Fruit fly (Drosophila melanogaster) whole organism, prepupa: ENCODE data around the gene CG4074.
A peak's percentile ranks its signal among the peaks of the same experiment; 100 is the strongest.

Experiments
- Blimp-1 ChIP-seq: fragments of 200-800 bp; sonication (Bioruptor generic); optimal IDR thresholded peaks from 3 replicates; lab custom pipeline; 2017; ENCODE audit warnings: missing biosample characterization, missing genetic modification characterization, mild to moderate bottlenecking, moderate library complexity, missing genetic modification reagents
- CG10669 ChIP-seq: fragments of 200-800 bp; sonication (Bioruptor generic); optimal IDR thresholded peaks from 3 replicates; lab custom pipeline; 2018; ENCODE audit warnings: missing biosample characterization, mild to moderate bottlenecking, missing genetic modification characterization, moderate library complexity
- CG11294 ChIP-seq: fragments of 200-800 bp; sonication (Bioruptor generic); IDR thresholded peaks from 2 replicates; pipeline ENCODE4 v1.3.6; 2022; ENCODE audit warnings: missing biosample characterization, missing genetic modification characterization
- CG11762 ChIP-seq: fragments of 200-800 bp; sonication (Bioruptor generic); optimal IDR thresholded peaks from 3 replicates; lab custom pipeline; 2016; ENCODE audit warnings: missing biosample characterization, missing genetic modification characterization; ENCODE audit not compliant: insufficient read depth
- CG11902 ChIP-seq: fragments of 200-800 bp; sonication (Bioruptor generic); optimal IDR thresholded peaks from 3 replicates; lab custom pipeline; 2016; ENCODE audit warnings: missing biosample characterization, missing genetic modification characterization
- CG15336 ChIP-seq: fragments of 200-800 bp; sonication (Bioruptor generic); IDR thresholded peaks from 2 replicates; pipeline ENCODE4 v1.3.6; 2022; ENCODE audit warnings: missing biosample characterization, missing genetic modification characterization
- CG16779 ChIP-seq: fragments of 200-800 bp; sonication (Bioruptor generic); optimal IDR thresholded peaks from 3 replicates; lab custom pipeline; 2017; ENCODE audit warnings: missing biosample characterization, mild to moderate bottlenecking, missing genetic modification characterization
- CG31627 ChIP-seq: fragments of 200-800 bp; sonication (Bioruptor generic); optimal IDR thresholded peaks from 3 replicates; lab custom pipeline; 2016; ENCODE audit warnings: missing biosample characterization, missing genetic modification characterization
- CG32006 ChIP-seq: fragments of 200-800 bp; sonication (Bioruptor generic); optimal IDR thresholded peaks from 3 replicates; lab custom pipeline; 2017; ENCODE audit warnings: missing biosample characterization, mild to moderate bottlenecking, missing genetic modification characterization
- CG3919 ChIP-seq: fragments of 200-800 bp; sonication (Bioruptor generic); optimal IDR thresholded peaks from 3 replicates; lab custom pipeline; 2016; ENCODE audit warnings: missing biosample characterization, missing genetic modification characterization
- CG4318 ChIP-seq: fragments of 200-800 bp; sonication (Bioruptor generic); optimal IDR thresholded peaks from 3 replicates; lab custom pipeline; 2017; ENCODE audit warnings: missing biosample characterization, mild to moderate bottlenecking, missing genetic modification characterization
- CG6276 ChIP-seq: fragments of 200-800 bp; sonication (Bioruptor generic); optimal IDR thresholded peaks from 2 replicates; lab custom pipeline; 2017; ENCODE audit warnings: missing biosample characterization, mild to moderate bottlenecking, missing genetic modification characterization
- CG6808 ChIP-seq: fragments of 200-800 bp; sonication (Bioruptor generic); optimal IDR thresholded peaks from 3 replicates; lab custom pipeline; 2017; ENCODE audit warnings: missing biosample characterization, missing genetic modification characterization, mild to moderate bottlenecking, moderate library complexity, missing genetic modification reagents
- CG7368 ChIP-seq: fragments of 200-800 bp; sonication (Bioruptor generic); optimal IDR thresholded peaks from 3 replicates; lab custom pipeline; 2016; ENCODE audit warnings: missing biosample characterization, missing genetic modification characterization
- CG8119 ChIP-seq: fragments of 200-800 bp; sonication (Bioruptor generic); IDR thresholded peaks from 3 replicates; pipeline ENCODE4 v1.3.6; 2022; ENCODE audit warnings: missing biosample characterization, missing genetic modification characterization
- CG8632 ChIP-seq: fragments of 200-800 bp; sonication (Bioruptor generic); optimal IDR thresholded peaks from 3 replicates; lab custom pipeline; 2016; ENCODE audit warnings: missing biosample characterization, missing genetic modification characterization
- CG9139 ChIP-seq: fragments of 200-800 bp; sonication (Bioruptor generic); optimal IDR thresholded peaks from 3 replicates; lab custom pipeline; 2017; ENCODE audit warnings: missing biosample characterization, mild to moderate bottlenecking, missing genetic modification characterization
- Eip75B ChIP-seq: fragments of 200-800 bp; sonication (Bioruptor generic); optimal IDR thresholded peaks from 3 replicates; lab custom pipeline; 2016; ENCODE audit warnings: missing biosample characterization, missing genetic modification characterization
- Eip78C ChIP-seq: fragments of 200-800 bp; sonication (Bioruptor generic); peaks from one replicate; lab custom pipeline; 2016; ENCODE audit warnings: missing biosample characterization, missing genetic modification characterization
- Eip93F ChIP-seq: fragments of 200-800 bp; sonication (Bioruptor generic); optimal IDR thresholded peaks from 2 replicates; lab custom pipeline; 2016; ENCODE audit warnings: missing biosample characterization, mild to moderate bottlenecking, missing genetic modification characterization
- Ets21C ChIP-seq: fragments of 200-800 bp; sonication (Bioruptor generic); optimal IDR thresholded peaks from 3 replicates; lab custom pipeline; 2016; ENCODE audit warnings: missing biosample characterization, missing genetic modification characterization
- Gug ChIP-seq: fragments of 200-800 bp; sonication (Bioruptor generic); IDR thresholded peaks from 2 replicates; pipeline ENCODE4 v1.3.6; 2022; ENCODE audit warnings: missing biosample characterization, missing genetic modification characterization
- Lpt ChIP-seq: fragments of 200-800 bp; sonication (Bioruptor generic); optimal IDR thresholded peaks from 3 replicates; lab custom pipeline; 2016; ENCODE audit warnings: missing biosample characterization, missing genetic modification characterization
- OdsH ChIP-seq: fragments of 200-800 bp; sonication (Bioruptor generic); optimal IDR thresholded peaks from 3 replicates; lab custom pipeline; 2016; ENCODE audit warnings: missing biosample characterization, missing genetic modification characterization
- Sox102F ChIP-seq: fragments of 200-800 bp; sonication (Bioruptor generic); optimal IDR thresholded peaks from 2 replicates; lab custom pipeline; 2016; ENCODE audit warnings: missing biosample characterization, mild to moderate bottlenecking, missing genetic modification characterization
- cyc ChIP-seq: fragments of 200-800 bp; sonication (Bioruptor generic); optimal IDR thresholded peaks from 3 replicates; lab custom pipeline; 2016; ENCODE audit warnings: missing biosample characterization, missing genetic modification characterization
- dac ChIP-seq: fragments of 200-800 bp; sonication (Bioruptor generic); optimal IDR thresholded peaks from 2 replicates; lab custom pipeline; 2017; ENCODE audit warnings: missing biosample characterization, mild to moderate bottlenecking, missing genetic modification characterization
- dsx ChIP-seq: fragments of 200-800 bp; optimal IDR thresholded peaks from 3 replicates; lab custom pipeline; 2019; ENCODE audit warnings: missing biosample characterization, mild to moderate bottlenecking, missing genetic modification characterization, moderate library complexity; ENCODE audit not compliant: poor library complexity, severe bottlenecking
- eg ChIP-seq: fragments of 200-800 bp; sonication (Bioruptor generic); IDR thresholded peaks from 3 replicates; pipeline ENCODE4 v1.3.6; 2022; ENCODE audit warnings: missing biosample characterization, missing genetic modification characterization
- fd59A ChIP-seq: fragments of 200-800 bp; sonication (Bioruptor generic); optimal IDR thresholded peaks from 2 replicates; lab custom pipeline; 2017; ENCODE audit warnings: missing biosample characterization, mild to moderate bottlenecking, missing genetic modification characterization, missing genetic modification reagents
- lz ChIP-seq: fragments of 200-800 bp; sonication (Bioruptor generic); optimal IDR thresholded peaks from 3 replicates; lab custom pipeline; 2016; ENCODE audit warnings: missing biosample characterization, missing genetic modification characterization
- pdm3 ChIP-seq: fragments of 200-800 bp; sonication (Bioruptor generic); optimal IDR thresholded peaks from 3 replicates; lab custom pipeline; 2016; ENCODE audit warnings: missing biosample characterization, missing genetic modification characterization
- salr ChIP-seq, 2 experiments: fragments of 200-800 bp; sonication (Bioruptor generic); optimal IDR thresholded peaks; 3 replicates each; lab custom pipeline; 2016 to 2018; ENCODE audit warnings: missing biosample characterization in 2 of 2, missing genetic modification characterization in 2 of 2, mild to moderate bottlenecking in 1 of 2
- spab ChIP-seq: fragments of 200-800 bp; sonication (Bioruptor generic); optimal IDR thresholded peaks from 2 replicates; lab custom pipeline; 2017; ENCODE audit warnings: missing biosample characterization, mild to moderate bottlenecking, missing genetic modification characterization, missing genetic modification reagents
- topi ChIP-seq: fragments of 200-800 bp; sonication (Bioruptor generic); optimal IDR thresholded peaks from 3 replicates; lab custom pipeline; 2016; ENCODE audit warnings: missing biosample characterization, missing genetic modification characterization
- vri ChIP-seq: fragments of 200-800 bp; sonication (Bioruptor generic); optimal IDR thresholded peaks from 3 replicates; lab custom pipeline; 2016; ENCODE audit warnings: missing biosample characterization, mild to moderate bottlenecking, missing genetic modification characterization

The CG4074 gene

DNA sequence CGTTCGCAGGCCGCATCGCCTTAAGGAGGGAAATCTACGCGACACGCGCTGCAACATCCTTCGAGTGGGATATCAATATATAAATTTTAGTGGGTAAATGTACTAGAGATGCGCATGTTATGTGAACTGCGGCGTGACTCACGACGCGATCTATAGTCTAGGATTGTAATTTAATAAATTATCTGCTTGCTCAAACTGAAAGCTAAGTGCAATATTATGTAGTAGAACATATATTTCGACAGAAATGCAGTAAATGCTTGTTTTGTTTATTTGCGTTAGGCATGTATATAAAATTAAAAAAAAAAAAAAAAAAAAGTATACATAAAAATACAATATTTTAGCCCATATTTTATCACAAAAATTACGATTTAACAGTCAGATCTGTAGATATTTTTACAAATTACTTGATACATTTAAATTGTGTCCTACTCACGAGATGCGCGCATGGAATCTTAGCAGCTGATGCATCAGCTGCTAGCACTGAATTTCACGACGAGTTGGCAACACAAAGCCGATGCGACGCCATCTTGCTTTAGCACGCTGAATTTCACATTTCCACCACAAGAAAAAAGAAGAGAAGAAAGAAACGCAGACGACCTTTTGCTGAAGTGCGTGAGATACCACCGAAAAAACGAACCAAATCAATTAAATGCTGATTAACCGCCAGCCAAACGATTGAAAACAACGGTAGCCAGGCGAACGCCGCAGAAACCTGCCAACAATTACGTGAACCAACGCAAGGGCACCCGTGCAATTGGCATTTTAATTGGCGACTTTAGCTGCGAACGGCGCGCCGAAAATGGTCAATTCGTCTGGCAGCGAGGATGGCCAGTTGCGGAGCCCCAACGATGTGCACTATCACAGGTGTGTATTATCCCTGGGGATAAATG is 1.9 kb upstream of the CG4074 start, which contains the start of the genes CG4042 and Pitslre (continued):
- TF ChIP-seq CG11762 (GFP tag; lab: Kevin White, UChicago) (peak; percentile 49), eg (peak; percentile 36; the same call in 1 of the 3 replicates), Blimp-1 (GFP tag; lab: Kevin White, UChicago) (no peak), CG10669 (GFP tag; lab: Kevin White, UChicago) (no peak), CG6808 (no peak), Eip75B (GFP tag; lab: Kevin White, UChicago) (peak; percentile 48), topi (GFP tag; lab: Kevin White, UChicago) (no peak), fd59A (no peak), lz (peak; percentile 30), Lpt (GFP tag; lab: Kevin White, UChicago) (peak; percentile 1), CG6276 (GFP tag; lab: Kevin White, UChicago) (no peak), CG11294 (no peak), Eip93F (GFP tag; lab: Kevin White, UChicago) (no peak), OdsH (peak; percentile 60), Ets21C (GFP tag; lab: Kevin White, UChicago) (peak; percentile 12), cyc (peak; percentile 29), CG31627 (peak; percentile 18)

DNA sequence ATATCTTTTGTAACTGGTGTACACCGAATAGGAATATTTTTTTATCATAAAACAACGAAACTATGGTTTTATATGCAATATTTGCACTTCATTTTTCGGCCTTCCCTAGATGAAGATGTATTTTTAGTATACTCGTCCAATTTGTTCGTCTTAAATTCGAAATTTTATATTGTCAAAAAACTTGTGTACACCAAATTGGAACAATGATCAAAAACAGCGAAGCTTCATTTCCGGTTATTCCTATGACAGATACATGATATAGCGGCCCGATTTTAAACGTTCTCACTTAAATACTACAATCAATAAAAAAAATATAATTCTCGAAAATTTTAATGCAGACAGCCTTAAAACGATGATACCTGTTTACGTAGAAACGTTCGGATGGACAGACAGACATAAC is 2.1 kb downstream of the CG4074 start:
- TF ChIP-seq lz = no peak
- TF ChIP-seq CG8119 (GFP tag; lab: Robert Waterston, UW) = no peak
- TF ChIP-seq CG9139 = no peak
- TF ChIP-seq CG15336 (GFP tag; lab: Robert Waterston, UW) = no peak
- no peak for TF ChIP-seq Lpt (GFP tag; lab: Kevin White, UChicago)
- no peak for TF ChIP-seq eg
- TF ChIP-seq, all 60 proteins: peak for 0

DNA sequence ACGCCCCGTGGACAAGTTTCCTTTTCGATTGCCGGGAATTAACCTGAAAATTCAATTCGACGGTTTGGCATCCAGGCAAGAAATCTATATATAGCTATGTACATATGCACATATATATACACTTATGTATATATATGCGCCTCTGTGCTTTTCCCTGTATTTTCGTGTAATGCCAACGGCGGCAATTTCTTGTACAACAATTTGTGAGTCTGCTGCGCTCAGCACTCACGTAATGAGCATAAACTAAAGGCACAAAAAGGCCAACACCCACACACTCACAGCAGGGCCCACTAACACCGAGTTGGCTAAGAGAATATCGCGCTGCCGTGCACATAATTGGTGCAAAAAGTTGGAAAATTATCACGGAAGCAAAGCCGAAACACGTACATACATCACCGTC is 7.8 kb downstream of the CG4074 start:
- TF ChIP-seq Gug = no peak
- no peak for TF ChIP-seq CG8632 (GFP tag; lab: Kevin White, UChicago)
- no peak for TF ChIP-seq CG6808
- TF ChIP-seq topi (GFP tag; lab: Kevin White, UChicago) = no peak
- TF ChIP-seq CG8119 (GFP tag; lab: Robert Waterston, UW) = no peak
- no peak for TF ChIP-seq CG16779 (tag; lab: Kevin White, UChicago)
- no peak for TF ChIP-seq CG11294
- TF ChIP-seq CG3919 (GFP tag; lab: Kevin White, UChicago) = no peak
- no peak for TF ChIP-seq CG9139

DNA sequence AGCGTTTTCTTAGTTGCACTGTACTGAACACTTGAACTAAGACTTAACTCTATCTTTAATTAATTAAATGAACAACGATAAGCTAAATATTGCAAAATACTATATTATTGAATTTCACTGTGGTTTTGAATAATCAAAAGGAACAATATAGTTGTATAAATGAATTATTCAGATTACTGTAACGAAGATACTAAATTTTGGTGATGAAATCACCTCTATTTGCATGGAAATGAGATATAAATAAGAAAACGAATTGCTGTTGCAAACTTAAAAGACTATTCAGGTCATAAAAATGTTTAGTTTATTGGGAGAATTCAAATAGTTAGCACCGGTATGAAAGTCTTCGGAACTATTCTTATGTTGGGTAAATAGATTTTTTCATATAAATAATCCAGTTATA is 10.7 kb downstream of the CG4074 start, which contains the start of gene CG43251:
Gene CG43251, plus strand, starts transcription at position 301 of the 400 bp plus-strand sequence.
- TF ChIP-seq Eip78C (no peak), Sox102F (GFP tag; lab: Kevin White, UChicago) (no peak), CG4318 (GFP tag; lab: Kevin White, UChicago) (no peak), CG6808 (no peak), OdsH (no peak), vri (GFP tag; lab: Kevin White, UChicago) (no peak), spab (GFP tag; lab: Kevin White, UChicago) (no peak), CG11902 (GFP tag; lab: Kevin White, UChicago) (no peak), dsx (no peak), CG32006 (GFP tag; lab: Kevin White, UChicago) (no peak), pdm3 (no peak), salr (GFP tag; optimal IDR thresholded peaks at IDR 0.05; lab: Kevin White, UChicago) (no peak), CG11294 (no peak), Gug (no peak), dac (GFP tag; lab: Kevin White, UChicago) (no peak), CG7368 (GFP tag; lab: Kevin White, UChicago) (no peak)
- TF ChIP-seq, all 60 proteins: peak for 0
